Fruit fly (Drosophila melanogaster): ENCODE measurements around the gene CG12481.

CG12481 gene

DNA sequence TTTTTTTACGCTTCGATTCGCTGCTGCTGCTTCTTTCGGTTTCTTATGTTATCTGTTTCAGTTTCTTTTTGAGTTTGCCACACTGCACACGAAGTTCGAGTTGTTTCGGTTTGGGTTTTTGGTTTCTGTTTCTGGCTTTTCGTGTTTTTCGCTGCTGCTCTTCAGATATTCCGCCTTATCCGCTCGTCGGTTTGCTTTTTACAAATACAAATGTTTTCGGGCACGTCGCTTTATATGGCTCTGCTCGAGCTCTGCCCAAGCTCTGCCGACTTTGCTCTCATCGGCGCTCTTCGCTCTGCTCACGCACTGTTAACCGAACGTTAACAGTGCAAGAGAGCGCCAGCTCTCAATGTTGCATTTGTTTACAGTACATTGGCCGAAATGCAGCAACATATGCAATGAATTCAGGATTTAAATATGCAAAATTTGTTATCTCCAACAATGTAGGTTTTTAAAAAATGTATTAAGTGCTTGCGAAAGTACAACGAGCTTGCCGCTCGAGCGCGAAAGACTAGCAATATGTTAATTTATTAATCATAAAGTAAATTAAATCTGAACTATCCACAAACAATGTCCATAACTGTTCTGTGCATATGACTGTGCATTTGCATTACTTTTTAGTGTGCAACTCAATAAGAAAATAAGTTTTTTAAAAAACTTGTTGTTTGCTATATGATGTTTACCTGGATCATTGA is 24.3 kb downstream of the CG12481 start (continued):
- TF ChIP-seq Asciz (GFP tag; optimal IDR thresholded peaks at IDR 0.05) = no peak
- TF ChIP-seq Hmr (GFP tag; optimal IDR thresholded peaks at IDR 0.05) = no peak
- no peak for TF ChIP-seq emc (GFP tag; optimal IDR thresholded peaks at IDR 0.05)
- no peak for TF ChIP-seq CG15601 (tag; optimal IDR thresholded peaks at IDR 0.05)
- TF ChIP-seq PHDP (tag; optimal IDR thresholded peaks at IDR 0.05) = peak; percentile 1
- TF ChIP-seq CG10959 (GFP tag; IDR thresholded peaks at IDR 0.05) = no peak
- TF ChIP-seq Side (GFP tag; optimal IDR thresholded peaks at IDR 0.05) = no peak
- TF ChIP-seq NfI (GFP tag; optimal IDR thresholded peaks at IDR 0.05) = no peak
- TF ChIP-seq NK7.1 (GFP tag; optimal IDR thresholded peaks at IDR 0.05) = no peak
- TF ChIP-seq CG16813 (GFP tag; IDR thresholded peaks at IDR 0.05; ENCODE audit: partially characterized antibody) = no peak
- no peak for TF ChIP-seq pan (optimal IDR thresholded peaks at IDR 0.05)
- no peak for TF ChIP-seq pan (GFP tag; optimal IDR thresholded peaks at IDR 0.05 in 1 of 2, IDR thresholded peaks at IDR 0.05 in 1 of 2)
- TF ChIP-seq CG3065 (GFP tag; optimal IDR thresholded peaks at IDR 0.05) = no peak
- no peak for TF ChIP-seq wek (GFP tag; optimal IDR thresholded peaks at IDR 0.05)
- peak; percentile 24; the same call in 1 of the 2 replicates for TF ChIP-seq Bgb (GFP tag; IDR thresholded peaks at IDR 0.05; ENCODE audit: partially characterized antibody)
- peak; percentile 45; the same call in 1 of the 2 replicates for TF ChIP-seq bbx (GFP tag; IDR thresholded peaks at IDR 0.05; ENCODE audit: partially characterized antibody)
- no peak for TF ChIP-seq Gsc (GFP tag; IDR thresholded peaks at IDR 0.05)
- TF ChIP-seq Trl (optimal IDR thresholded peaks at IDR 0.05) = peak; percentile 76 to 88
- no peak for TF ChIP-seq Trl (GFP tag; optimal IDR thresholded peaks at IDR 0.05)
- TF ChIP-seq CG8478 (optimal IDR thresholded peaks at IDR 0.05) = no peak
- no peak for TF ChIP-seq sna (GFP tag; IDR thresholded peaks at IDR 0.05; ENCODE audit: partially characterized antibody)
- no peak for TF ChIP-seq CG18476 (GFP tag; optimal IDR thresholded peaks at IDR 0.05)
- TF ChIP-seq ab (GFP tag; optimal IDR thresholded peaks at IDR 0.05) = no peak
- TF ChIP-seq CG13123 (GFP tag; optimal IDR thresholded peaks at IDR 0.05) = no peak
- no peak for TF ChIP-seq Chrac-16 (GFP tag; optimal IDR thresholded peaks at IDR 0.05)
- TF ChIP-seq dan (GFP tag; IDR thresholded peaks at IDR 0.05) = no peak
- TF ChIP-seq CG1603 (tag; optimal IDR thresholded peaks at IDR 0.05) = peak; percentile 6
- TF ChIP-seq zen (tag; optimal IDR thresholded peaks at IDR 0.05) = no peak
- peak; percentile 1 for TF ChIP-seq CG18619 (GFP tag; optimal IDR thresholded peaks at IDR 0.05)
- peak; percentile 37 for TF ChIP-seq lab (GFP tag; optimal IDR thresholded peaks at IDR 0.05)
- peak; percentile 2 for TF ChIP-seq zf30C (GFP tag; optimal IDR thresholded peaks at IDR 0.05)
- no peak for TF ChIP-seq CG3281 (GFP tag; optimal IDR thresholded peaks at IDR 0.05)
- no peak for TF ChIP-seq klu (GFP tag; IDR thresholded peaks at IDR 0.05)
- no peak for TF ChIP-seq sob (GFP tag; IDR thresholded peaks at IDR 0.05)
- TF ChIP-seq CG3995 (GFP tag; optimal IDR thresholded peaks at IDR 0.05) = no peak
- no peak for TF ChIP-seq schlank (tag; optimal IDR thresholded peaks at IDR 0.05)
- TF ChIP-seq CG16863 (GFP tag; optimal IDR thresholded peaks at IDR 0.05) = no peak
- TF ChIP-seq ato (GFP tag; IDR thresholded peaks at IDR 0.05; ENCODE audit: partially characterized antibody) = peak; percentile 9; the same call in 1 of the 2 replicates
- TF ChIP-seq CG14667 (GFP tag; IDR thresholded peaks at IDR 0.05) = no peak
- TF ChIP-seq CG12659 (GFP tag; optimal IDR thresholded peaks at IDR 0.05) = no peak
- TF ChIP-seq ham (GFP tag; IDR thresholded peaks at IDR 0.05) = no peak
- no peak for TF ChIP-seq CG15269 (tag; optimal IDR thresholded peaks at IDR 0.05)
- no peak for TF ChIP-seq CG15011 (GFP tag; optimal IDR thresholded peaks at IDR 0.05)
- no peak for TF ChIP-seq Hr78 (GFP tag; optimal IDR thresholded peaks at IDR 0.05)
- TF ChIP-seq CG9437 (GFP tag; optimal IDR thresholded peaks at IDR 0.05) = peak; percentile 7
- peak; percentile 11 for TF ChIP-seq dmrt11E (tag; optimal IDR thresholded peaks at IDR 0.05)
- no peak for TF ChIP-seq Lim3 (GFP tag; IDR thresholded peaks at IDR 0.05)
- TF ChIP-seq Hr39 (optimal IDR thresholded peaks at IDR 0.05) = no peak
- no peak for TF ChIP-seq CG30020 (tag; optimal IDR thresholded peaks at IDR 0.05)
- TF ChIP-seq oc (tag; optimal IDR thresholded peaks at IDR 0.05) = no peak
